Fruit fly (Drosophila melanogaster): ENCODE results near the gene Pmi.

The Pmi gene

dm6 chr3L:5752903-5753604 is 26.8 kb upstream of the Pmi start, which contains the start of gene Usp47 (continued):
- peak; percentile 11 for TF ChIP-seq CG8924 (tag; optimal IDR thresholded peaks at IDR 0.05)

- TF ChIP-seq scrt (GFP tag; optimal IDR thresholded peaks at IDR 0.05) (no peak), Hr78 (GFP tag; optimal IDR thresholded peaks at IDR 0.05) (peak in 1 of 2 experiments; percentile 47), CG14965 (GFP tag; optimal IDR thresholded peaks at IDR 0.05; ENCODE audit: borderline replicate concordance) (no peak), kah (GFP tag; optimal IDR thresholded peaks at IDR 0.05) (no peak), Sry-δ (GFP tag; optimal IDR thresholded peaks at IDR 0.05) (no peak), CG10543 (GFP tag; optimal IDR thresholded peaks at IDR 0.05) (peak; percentile 18), gro (GFP tag; optimal IDR thresholded peaks at IDR 0.05) (peak; percentile 3), Dref (GFP tag; IDR thresholded peaks at IDR 0.05) (no peak), sug (tag; optimal IDR thresholded peaks at IDR 0.05) (peak; percentile 30), Med (GFP tag) (peak; percentile 48), CG34376 (GFP tag; optimal IDR thresholded peaks at IDR 0.05) (peak; percentile 3), CG8924 (tag; optimal IDR thresholded peaks at IDR 0.05) (no peak), grn (GFP tag; optimal IDR thresholded peaks at IDR 0.05) (peak; percentile 60), E2f2 (GFP tag; IDR thresholded peaks at IDR 0.05) (peak; percentile 7; the same call in 1 of the 2 replicates), bab2 (GFP tag; optimal IDR thresholded peaks at IDR 0.05) (no peak), gce (GFP tag; IDR thresholded peaks at IDR 0.05) (no peak), crol (GFP tag; IDR thresholded peaks at IDR 0.05) (no peak), CoRest (tag; optimal IDR thresholded peaks at IDR 0.05) (no peak), gsb-n (tag; optimal IDR thresholded peaks at IDR 0.05) (no peak), ATbp (GFP tag; optimal IDR thresholded peaks at IDR 0.05) (no peak), Deaf1 (tag; optimal IDR thresholded peaks at IDR 0.05) (peak; percentile 96), inv (GFP tag; IDR thresholded peaks at IDR 0.05; ENCODE audit: partially characterized antibody) (no peak), Hr3 (GFP tag; optimal IDR thresholded peaks at IDR 0.05) (no peak), vnd (GFP tag; IDR thresholded peaks at IDR 0.05; ENCODE audit: partially characterized antibody) (no peak), zfh2 (GFP tag; optimal IDR thresholded peaks at IDR 0.05) (no peak), hkb (optimal IDR thresholded peaks at IDR 0.05) (no peak), hkb (GFP tag; IDR thresholded peaks at IDR 0.05) (no peak), B-H2 (GFP tag; optimal IDR thresholded peaks at IDR 0.05) (peak; percentile 16), CG9932 (GFP tag; IDR thresholded peaks at IDR 0.05) (0 out of 2 replicates have a peak, but pooled peaks have one; percentile 6), tin (GFP tag; optimal IDR thresholded peaks at IDR 0.05) (no peak), HLH4C (GFP tag; IDR thresholded peaks at IDR 0.05; ENCODE audit: partially characterized antibody) (no peak), CG4404 (GFP tag; IDR thresholded peaks at IDR 0.05) (no peak)
Measured at dm6 chr3L:5753605-5754365, 26.1 kb upstream of the Pmi start.

dm6 chr3L:5764922-5765843 is 14.7 kb upstream of the Pmi start, which contains the start of gene CG10576:
Gene CG10576 (minus strand): TSS chr3L:5765702.
- peak; percentile 13 for TF ChIP-seq CG10979 (tag; optimal IDR thresholded peaks at IDR 0.05)
- TF ChIP-seq gfzf (GFP tag; optimal IDR thresholded peaks at IDR 0.05) = peak; percentile 90
- peak; percentile 58 for TF ChIP-seq CG10267 (tag; optimal IDR thresholded peaks at IDR 0.05)
- TF ChIP-seq CG1647 (GFP tag; optimal IDR thresholded peaks at IDR 0.05) = no peak
- peak; percentile 38; the same call in 1 of the 2 replicates for TF ChIP-seq ato (GFP tag; IDR thresholded peaks at IDR 0.05; ENCODE audit: partially characterized antibody)
- TF ChIP-seq Poxn (GFP tag; IDR thresholded peaks at IDR 0.05) = no peak
- TF ChIP-seq CG13287 (GFP tag; IDR thresholded peaks at IDR 0.05; ENCODE audit: partially characterized antibody) = peak; percentile 74
- TF ChIP-seq nmo (GFP tag; optimal IDR thresholded peaks at IDR 0.05) = peak; percentile 68
- TF ChIP-seq Opbp (GFP tag; IDR thresholded peaks at IDR 0.05; ENCODE audit: partially characterized antibody) = 0 out of 3 replicates have a peak, but pooled peaks have one; percentile 5
- TF ChIP-seq CG9797 (GFP tag; optimal IDR thresholded peaks at IDR 0.05) = peak; percentile 98
- 0 out of 2 replicates have a peak, but pooled peaks have one; percentile 26 for TF ChIP-seq CG32532 (GFP tag; IDR thresholded peaks at IDR 0.05)
- peak; percentile 84 for TF ChIP-seq pzg (GFP tag; optimal IDR thresholded peaks at IDR 0.05)

All from whole organism, embryonic.